Worm (Caenorhabditis elegans): Measurements from ENCODE around the gene prp-9.

DNA sequence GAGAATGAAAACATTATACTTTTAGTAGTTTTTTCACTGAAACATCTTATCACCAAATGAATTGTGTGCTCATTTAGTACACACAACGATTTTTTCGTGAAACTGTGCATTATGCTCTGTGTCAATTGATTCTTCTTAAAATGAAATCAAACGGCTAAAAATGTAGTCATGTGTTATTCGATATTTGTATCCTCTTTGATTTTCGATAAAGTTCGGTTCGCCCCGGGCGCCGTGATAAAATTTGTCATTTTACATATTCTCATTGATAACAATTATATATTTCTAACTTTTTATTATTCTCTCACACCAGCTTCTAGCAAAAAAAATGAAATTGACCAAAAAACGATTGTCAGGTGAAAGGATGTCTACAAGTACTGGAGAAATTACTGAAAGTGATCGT lies 10.5 kb downstream of the prp-9 start, which contains the start of gene ctg-2:
- TF ChIP-seq tra-4 (tag; optimal IDR thresholded peaks at IDR 0.05): no peak
- no peak for TF ChIP-seq ama-1 (optimal IDR thresholded peaks at IDR 0.05)
- TF ChIP-seq pes-1 (GFP tag; IDR thresholded peaks at IDR 0.05): no peak
- no peak for TF ChIP-seq flt-1 (GFP tag; IDR thresholded peaks at IDR 0.05)
- TF ChIP-seq ets-7 (tag; optimal IDR thresholded peaks at IDR 0.05): no peak
- no peak for TF ChIP-seq B0310.2 (tag; optimal IDR thresholded peaks at IDR 0.05)
